Worm (Caenorhabditis elegans): ENCODE data around the gene ell-1.

DNA sequence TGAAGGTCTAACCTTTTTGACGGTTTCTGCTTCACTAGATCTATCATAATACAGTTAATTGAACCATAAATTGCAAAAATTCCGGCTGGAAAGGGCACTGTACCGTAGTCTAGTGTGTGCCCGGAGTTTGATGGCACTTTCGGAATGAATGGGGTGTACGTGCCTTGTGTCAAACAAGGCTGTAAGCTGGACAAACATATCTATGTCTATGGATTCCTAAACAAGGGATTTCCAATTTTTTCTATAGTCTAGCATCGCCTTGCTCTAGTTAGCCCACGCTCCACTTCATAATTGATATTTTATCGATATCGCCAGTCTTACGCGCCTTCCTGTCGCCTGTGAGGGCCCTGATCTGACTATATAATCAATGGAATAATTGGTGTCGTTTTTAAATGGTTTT lies 47.7 kb upstream of the ell-1 start, which contains the start of gene oac-52:
- TF ChIP-seq flt-1 (GFP tag; IDR thresholded peaks at IDR 0.05) (no peak), ref-1 (GFP tag; conservative IDR thresholded peaks at IDR 0.05) (no peak)
